Worm (Caenorhabditis elegans) whole organism, L1 larva: ENCODE measurements around the gene suex-2.

Source experiments
- C16A3.4 ChIP-seq: fragments of 150-350 bp; optimal IDR thresholded peaks from 2 replicates; lab custom pipeline; 2014; ENCODE audit warnings: missing biosample characterization, missing genetic modification characterization
- F16B12.6 ChIP-seq: fragments of 150-350 bp; optimal IDR thresholded peaks from 2 replicates; lab custom pipeline; 2014; ENCODE audit warnings: missing biosample characterization, missing genetic modification characterization
- Y116A8C.19 ChIP-seq: sonication (generic microtip); optimal IDR thresholded peaks from 2 replicates; lab custom pipeline; 2016; ENCODE audit warnings: missing compliant biosample characterization, missing genetic modification characterization, borderline replicate concordance
- aha-1 ChIP-seq: fragments of 150-350 bp; optimal IDR thresholded peaks from 2 replicates; lab custom pipeline; 2014; ENCODE audit warnings: missing biosample characterization, missing genetic modification characterization
- alr-1 ChIP-seq: fragments of 200-800 bp; sonication (Bioruptor generic); optimal IDR thresholded peaks from 2 replicates; lab custom pipeline; 2018; ENCODE audit warnings: borderline replicate concordance, mild to moderate bottlenecking, missing genetic modification characterization, missing compliant biosample characterization
- ama-1 ChIP-seq: fragments of 150-350 bp; optimal IDR thresholded peaks from 2 replicates; lab custom pipeline; 2014
- blmp-1 ChIP-seq: fragments of 150-350 bp; optimal IDR thresholded peaks from 2 replicates; lab custom pipeline; 2014; ENCODE audit warnings: missing biosample characterization, missing genetic modification characterization
- ceh-63 ChIP-seq: fragments of 200-800 bp; sonication (Bioruptor generic); optimal IDR thresholded peaks from 2 replicates; lab custom pipeline; 2018; ENCODE audit warnings: mild to moderate bottlenecking, missing genetic modification characterization, missing compliant biosample characterization
- ceh-8 ChIP-seq: fragments of 200-800 bp; sonication (Bioruptor generic); optimal IDR thresholded peaks from 2 replicates; lab custom pipeline; 2018; ENCODE audit warnings: mild to moderate bottlenecking, missing genetic modification characterization, moderate library complexity, missing compliant biosample characterization
- ceh-90 ChIP-seq: sonication (generic microtip); optimal IDR thresholded peaks from 2 replicates; lab custom pipeline; 2016; ENCODE audit warnings: missing genetic modification characterization, missing compliant biosample characterization
- efl-1 ChIP-seq, 4 experiments: fragments of 150-350 bp; optimal IDR thresholded peaks in 3 of 4; peaks in 1 of 4; 1 replicate in 1 of 4; 2 replicates in 3 of 4; lab custom pipeline; 2014; ENCODE audit warnings: missing biosample characterization in 2 of 4, missing genetic modification characterization in 2 of 4, missing genetic modification reagents in 2 of 4
- egl-27 ChIP-seq, 2 experiments: fragments of 150-350 bp in 1 of 2; sonication (generic microtip); optimal IDR thresholded peaks; 3 replicates each; lab custom pipeline; 2017 to 2018; ENCODE audit warnings: missing biosample characterization in 2 of 2, missing genetic modification characterization in 2 of 2, missing genetic modification reagents in 2 of 2
- hlh-4 ChIP-seq: sonication (generic microtip); optimal IDR thresholded peaks from 2 replicates; lab custom pipeline; 2016; ENCODE audit warnings: mild to moderate bottlenecking, missing genetic modification characterization, missing compliant biosample characterization
- hpl-2 ChIP-seq: fragments of 150-350 bp; optimal IDR thresholded peaks from 2 replicates; lab custom pipeline; 2014; ENCODE audit warnings: missing biosample characterization, missing genetic modification reagents, missing genetic modification characterization
- isw-1 ChIP-seq: fragments of 200-800 bp; sonication (Bioruptor generic); IDR thresholded peaks from 2 replicates; pipeline ENCODE4 v1.3.6; 2022; ENCODE audit warnings: missing genetic modification characterization, missing compliant biosample characterization
- lin-13 ChIP-seq: fragments of 150-350 bp; optimal IDR thresholded peaks from 2 replicates; lab custom pipeline; 2014; ENCODE audit warnings: missing biosample characterization, missing genetic modification reagents, missing genetic modification characterization
- lin-14 ChIP-seq: fragments of 200-800 bp; sonication (Bioruptor generic); optimal IDR thresholded peaks from 2 replicates; lab custom pipeline; 2018; ENCODE audit warnings: mild to moderate bottlenecking, missing genetic modification characterization, moderate library complexity, missing compliant biosample characterization
- lin-15B ChIP-seq: fragments of 150-350 bp; sonication (generic microtip); optimal IDR thresholded peaks from 3 replicates; lab custom pipeline; 2014; ENCODE audit warnings: missing biosample characterization, missing genetic modification characterization
- lin-39 ChIP-seq: fragments of 150-350 bp; optimal IDR thresholded peaks from 2 replicates; lab custom pipeline; 2014; ENCODE audit warnings: missing biosample characterization, missing genetic modification reagents, missing genetic modification characterization
- lir-3 ChIP-seq: sonication (generic microtip); optimal IDR thresholded peaks from 2 replicates; lab custom pipeline; 2016; ENCODE audit warnings: mild to moderate bottlenecking, missing genetic modification characterization, moderate library complexity, missing compliant biosample characterization; ENCODE audit not compliant: poor library complexity
- lsy-2 ChIP-seq, 2 experiments: fragments of 150-350 bp; optimal IDR thresholded peaks; 2 replicates each; lab custom pipeline; 2014; ENCODE audit warnings: missing biosample characterization in 2 of 2, missing genetic modification characterization in 2 of 2
- mab-9 ChIP-seq: fragments of 200-800 bp; sonication (Bioruptor generic); IDR thresholded peaks from 2 replicates; pipeline ENCODE4 v1.3.6; 2022; ENCODE audit warnings: missing genetic modification reagents, missing genetic modification characterization, missing compliant biosample characterization
- mdl-1 ChIP-seq, 2 experiments: fragments of 150-350 bp; optimal IDR thresholded peaks; 2 replicates each; lab custom pipeline; 2014 to 2017; ENCODE audit warnings: missing biosample characterization in 2 of 2, missing genetic modification characterization in 2 of 2, inconsistent platforms in 1 of 2
- mef-2 ChIP-seq: fragments of 150-350 bp; optimal IDR thresholded peaks from 2 replicates; lab custom pipeline; 2014; ENCODE audit warnings: missing biosample characterization, missing genetic modification characterization
- mep-1 ChIP-seq: fragments of 150-350 bp; optimal IDR thresholded peaks from 2 replicates; lab custom pipeline; 2014; ENCODE audit warnings: missing biosample characterization, missing genetic modification characterization
- nhr-11 ChIP-seq: fragments of 150-350 bp; optimal IDR thresholded peaks from 2 replicates; lab custom pipeline; 2014; ENCODE audit warnings: missing biosample characterization, missing genetic modification characterization
- nhr-19 ChIP-seq: fragments of 200-800 bp; sonication (Bioruptor generic); conservative IDR thresholded peaks from 2 replicates; pipeline ENCODE4 v1.3.6; 2022; ENCODE audit warnings: missing genetic modification characterization, missing compliant biosample characterization
- nhr-20 ChIP-seq: sonication (generic microtip); optimal IDR thresholded peaks from 2 replicates; lab custom pipeline; 2016; ENCODE audit warnings: mild to moderate bottlenecking, missing genetic modification characterization, missing compliant biosample characterization
- nhr-71 ChIP-seq: sonication (generic microtip); optimal IDR thresholded peaks from 2 replicates; lab custom pipeline; 2016; ENCODE audit warnings: mild to moderate bottlenecking, missing genetic modification characterization, moderate library complexity, missing compliant biosample characterization
- nhr-84 ChIP-seq: sonication (generic microtip); optimal IDR thresholded peaks from 2 replicates; lab custom pipeline; 2017; ENCODE audit warnings: missing biosample characterization, missing genetic modification characterization
- pax-3 ChIP-seq: fragments of 200-800 bp; sonication (Bioruptor generic); optimal IDR thresholded peaks from 2 replicates; lab custom pipeline; 2018; ENCODE audit warnings: mild to moderate bottlenecking, missing genetic modification characterization, moderate library complexity, missing compliant biosample characterization
- rnt-1 ChIP-seq: sonication (generic microtip); optimal IDR thresholded peaks from 2 replicates; lab custom pipeline; 2016; ENCODE audit warnings: mild to moderate bottlenecking, missing genetic modification characterization, moderate library complexity, missing compliant biosample characterization
- snpc-4 ChIP-seq: fragments of 150-350 bp; optimal IDR thresholded peaks from 2 replicates; lab custom pipeline; 2014; ENCODE audit warnings: missing biosample characterization, missing genetic modification characterization
- snu-23 ChIP-seq: sonication (generic microtip); optimal IDR thresholded peaks from 2 replicates; lab custom pipeline; 2016; ENCODE audit warnings: missing genetic modification characterization, missing compliant biosample characterization
- sptf-1 ChIP-seq: fragments of 150-350 bp; optimal IDR thresholded peaks from 2 replicates; lab custom pipeline; 2014; ENCODE audit warnings: missing biosample characterization, missing genetic modification characterization
- swsn-7 ChIP-seq: sonication (generic microtip); optimal IDR thresholded peaks from 2 replicates; lab custom pipeline; 2016; ENCODE audit warnings: missing genetic modification characterization, missing compliant biosample characterization
- unc-30 ChIP-seq: sonication (generic microtip); optimal IDR thresholded peaks from 2 replicates; lab custom pipeline; 2017; ENCODE audit warnings: missing biosample characterization, missing genetic modification characterization
- unc-86 ChIP-seq: sonication (generic microtip); optimal IDR thresholded peaks from 2 replicates; lab custom pipeline; 2016; ENCODE audit warnings: missing genetic modification characterization, missing compliant biosample characterization
- unc-98 ChIP-seq: fragments of 200-800 bp; sonication (Bioruptor generic); IDR thresholded peaks from 2 replicates; pipeline ENCODE4 v1.3.6; 2022; ENCODE audit warnings: missing genetic modification characterization, missing compliant biosample characterization
- xbp-1 ChIP-seq: sonication (generic microtip); optimal IDR thresholded peaks from 2 replicates; lab custom pipeline; 2016; ENCODE audit warnings: missing genetic modification characterization, missing compliant biosample characterization
- zag-1 ChIP-seq: fragments of 150-350 bp; optimal IDR thresholded peaks from 2 replicates; lab custom pipeline; 2014; ENCODE audit warnings: missing biosample characterization, missing genetic modification characterization
- ztf-4 ChIP-seq: fragments of 150-350 bp; optimal IDR thresholded peaks from 2 replicates; lab custom pipeline; 2014; ENCODE audit warnings: missing biosample characterization, missing genetic modification characterization

Gene suex-2

ce11 chrIV:8978047-8978446 lies 10.0 kb downstream of the suex-2 start:
- TF ChIP-seq unc-86: no peak
- 0 out of 2 replicates have a peak, but pooled peaks have one; percentile 15 for TF ChIP-seq nhr-19 (GFP tag; lab: Robert Waterston, UW)
- no peak for TF ChIP-seq ceh-63
- peak in 1 of 2 experiments; percentile 43 for TF ChIP-seq lsy-2 (tag; optimal IDR thresholded peaks at IDR 0.05; lab: Kevin White, UChicago)
- peak; percentile 14 for TF ChIP-seq nhr-20 (tag; lab: Kevin White, UChicago)
- peak; percentile 2 for TF ChIP-seq nhr-11 (tag; lab: Kevin White, UChicago)
- TF ChIP-seq mef-2: peak; percentile 36
- TF ChIP-seq rnt-1: peak; percentile 60
- peak; percentile 73 for TF ChIP-seq nhr-71 (tag; lab: Kevin White, UChicago)
- no peak for TF ChIP-seq efl-1 (optimal IDR thresholded peaks at IDR 0.05; lab: Kevin White, UChicago)
- peak in 1 of 2 experiments; percentile 62 for TF ChIP-seq efl-1 (GFP tag; optimal IDR thresholded peaks at IDR 0.05 in 1 of 2; lab: Kevin White, UChicago)
- TF ChIP-seq zag-1: no peak
- TF ChIP-seq lin-39 (tag; lab: Kevin White, UChicago): peak; percentile 5
- peak; percentile 64 for TF ChIP-seq lin-14 (GFP tag; lab: Kevin White, UChicago)
- peak; percentile 16 for TF ChIP-seq snu-23 (GFP tag; lab: Kevin White, UChicago)
- TF ChIP-seq swsn-7: no peak

ce11 chrIV:8979062-8979612 lies 11.0 kb downstream of the suex-2 start:
- TF ChIP-seq blmp-1 (tag; lab: Kevin White, UChicago) (no peak), pax-3 (no peak), aha-1 (tag; lab: Kevin White, UChicago) (no peak), efl-1 (optimal IDR thresholded peaks at IDR 0.05; lab: Kevin White, UChicago) (no peak), efl-1 (GFP tag; optimal IDR thresholded peaks at IDR 0.05 in 1 of 2; lab: Kevin White, UChicago) (no peak), ama-1 (no peak), ceh-8 (no peak), snpc-4 (tag; lab: Kevin White, UChicago) (no peak), C16A3.4 (no peak), ceh-90 (tag; lab: Kevin White, UChicago) (no peak), lin-39 (tag; lab: Kevin White, UChicago) (no peak), mep-1 (tag; lab: Kevin White, UChicago) (no peak), sptf-1 (tag; lab: Kevin White, UChicago) (no peak), mef-2 (no peak), mab-9 (GFP tag; lab: Robert Waterston, UW) (no peak), isw-1 (no peak), nhr-84 (tag; lab: Kevin White, UChicago) (no peak), lin-15B (no peak), egl-27 (tag; optimal IDR thresholded peaks at IDR 0.05; lab: Kevin White, UChicago) (no peak), lin-14 (GFP tag; lab: Kevin White, UChicago) (no peak), mdl-1 (tag; optimal IDR thresholded peaks at IDR 0.05; lab: Kevin White, UChicago) (no peak)

ce11 chrIV:8979695-8980094 lies 11.6 kb downstream of the suex-2 start, which contains the start of gene col-119:
col-119 (minus strand) TSS chrIV:8979795.
- no peak for TF ChIP-seq unc-30 (tag; lab: Kevin White, UChicago)
- TF ChIP-seq lin-39 (tag; lab: Kevin White, UChicago): no peak
- TF ChIP-seq nhr-84 (tag; lab: Kevin White, UChicago): no peak
- TF ChIP-seq mep-1 (tag; lab: Kevin White, UChicago): no peak
- no peak for TF ChIP-seq snu-23 (GFP tag; lab: Kevin White, UChicago)
- TF ChIP-seq lir-3 (tag; lab: Kevin White, UChicago): no peak
- no peak for TF ChIP-seq F16B12.6 (tag; lab: Kevin White, UChicago)
- TF ChIP-seq Y116A8C.19: no peak
- TF ChIP-seq ama-1: no peak
- no peak for TF ChIP-seq ztf-4 (tag; lab: Kevin White, UChicago)
- TF ChIP-seq hpl-2 (GFP tag; lab: Kevin White, UChicago): no peak
- TF ChIP-seq lin-13 (GFP tag; lab: Kevin White, UChicago): no peak
- TF ChIP-seq mef-2: no peak
- TF ChIP-seq xbp-1 (tag; lab: Kevin White, UChicago): no peak
- TF ChIP-seq alr-1 (tag; lab: Kevin White, UChicago): no peak
- no peak for TF ChIP-seq egl-27 (tag; optimal IDR thresholded peaks at IDR 0.05; lab: Kevin White, UChicago)
- no peak for TF ChIP-seq ceh-8
- no peak for TF ChIP-seq sptf-1 (tag; lab: Kevin White, UChicago)
- TF ChIP-seq unc-98 (GFP tag; lab: Robert Waterston, UW): no peak
- no peak for TF ChIP-seq hlh-4
